Worm (Caenorhabditis elegans): ENCODE data around the gene R11D1.2.

ce11 chrV:12706511-12706910, 1.9 kb upstream of the R11D1.2 start:
- no peak for TF ChIP-seq egl-27 (tag; optimal IDR thresholded peaks at IDR 0.05)
- TF ChIP-seq unc-130 (tag; optimal IDR thresholded peaks at IDR 0.05): no peak
- TF ChIP-seq elt-2 (tag; optimal IDR thresholded peaks at IDR 0.05): no peak
- TF ChIP-seq lir-3 (tag; optimal IDR thresholded peaks at IDR 0.05; ENCODE audit: poor library complexity): no peak
- no peak for TF ChIP-seq zag-1 (tag; optimal IDR thresholded peaks at IDR 0.05)
- TF ChIP-seq unc-62 (GFP tag; optimal IDR thresholded peaks at IDR 0.05): no peak
- no peak for TF ChIP-seq mdl-1 (tag; optimal IDR thresholded peaks at IDR 0.05)
- no peak for TF ChIP-seq dpl-1 (GFP tag; optimal IDR thresholded peaks at IDR 0.05)
- no peak for TF ChIP-seq skn-1 (tag; optimal IDR thresholded peaks at IDR 0.05)
- no peak for TF ChIP-seq nhr-28 (tag; optimal IDR thresholded peaks at IDR 0.05)
- TF ChIP-seq jun-1 (tag; optimal IDR thresholded peaks at IDR 0.05): no peak
- TF ChIP-seq aly-2 (tag; optimal IDR thresholded peaks at IDR 0.05): no peak
